Worm (Caenorhabditis elegans) whole organism, L4 larva: ENCODE measurements around the gene T24E12.3.

Experiments used
- D1046.2 ChIP-seq: fragments of 200-800 bp; sonication (Bioruptor generic); IDR thresholded peaks from 2 replicates; pipeline ENCODE4 v1.3.6; 2022; ENCODE audit warnings: missing genetic modification characterization, missing compliant biosample characterization
- ZK546.5 ChIP-seq, 2 experiments: sonication (generic microtip); optimal IDR thresholded peaks; 2 replicates each; lab custom pipeline; 2017; ENCODE audit warnings: missing biosample characterization in 2 of 2, missing genetic modification characterization in 2 of 2
- aha-1 ChIP-seq: fragments of 150-350 bp; peaks from one replicate; lab custom pipeline; 2014; ENCODE audit warnings: missing biosample characterization, missing genetic modification characterization
- aly-2 ChIP-seq: sonication (generic microtip); optimal IDR thresholded peaks from 2 replicates; lab custom pipeline; 2018; ENCODE audit warnings: missing biosample characterization, missing genetic modification characterization
- ceh-32 ChIP-seq: sonication (generic microtip); optimal IDR thresholded peaks from 2 replicates; lab custom pipeline; 2016; ENCODE audit warnings: mild to moderate bottlenecking, missing genetic modification characterization, missing compliant biosample characterization; ENCODE audit not compliant: poor library complexity
- daf-12 ChIP-seq: fragments of 150-350 bp; optimal IDR thresholded peaks from 2 replicates; lab custom pipeline; 2014; ENCODE audit warnings: missing biosample characterization, missing genetic modification reagents, missing genetic modification characterization
- daf-16 ChIP-seq, 3 experiments: sonication (generic microtip); optimal IDR thresholded peaks; 2 replicates each; lab custom pipeline; 2016 to 2017; ENCODE audit warnings: missing genetic modification characterization in 3 of 3, missing genetic modification reagents in 3 of 3, mild to moderate bottlenecking in 2 of 3, missing compliant biosample characterization in 2 of 3, missing biosample characterization in 1 of 3, moderate library complexity in 1 of 3
- dmd-6 ChIP-seq: fragments of 200-800 bp; sonication (Bioruptor generic); IDR thresholded peaks from 2 replicates; pipeline ENCODE4 v1.3.6; 2022; ENCODE audit warnings: missing genetic modification reagents, missing genetic modification characterization, missing compliant biosample characterization
- dve-1 ChIP-seq: sonication (generic microtip); optimal IDR thresholded peaks from 2 replicates; lab custom pipeline; 2017; ENCODE audit warnings: antibody characterized with exemption, mild to moderate bottlenecking, missing genetic modification characterization, missing compliant biosample characterization; ENCODE audit not compliant: insufficient read depth
- egl-43 ChIP-seq: fragments of 200-800 bp; sonication (Bioruptor generic); IDR thresholded peaks from 2 replicates; pipeline ENCODE4 v1.3.6; 2022; ENCODE audit warnings: missing genetic modification reagents, missing genetic modification characterization, missing compliant biosample characterization
- fos-1 ChIP-seq: fragments of 150-350 bp; optimal IDR thresholded peaks from 2 replicates; lab custom pipeline; 2014; ENCODE audit warnings: missing biosample characterization, missing genetic modification characterization
- gei-8 ChIP-seq: fragments of 200-800 bp; sonication (Bioruptor generic); optimal IDR thresholded peaks from 2 replicates; lab custom pipeline; 2018; ENCODE audit warnings: mild to moderate bottlenecking, missing genetic modification characterization, missing compliant biosample characterization
- hlh-11 ChIP-seq: fragments of 200-800 bp; sonication (Bioruptor generic); optimal IDR thresholded peaks from 2 replicates; lab custom pipeline; 2018; ENCODE audit warnings: mild to moderate bottlenecking, missing genetic modification characterization, missing compliant biosample characterization
- hlh-30 ChIP-seq: sonication (generic microtip); optimal IDR thresholded peaks from 2 replicates; lab custom pipeline; 2017; ENCODE audit warnings: antibody characterized with exemption, mild to moderate bottlenecking, missing genetic modification characterization, missing compliant biosample characterization; ENCODE audit not compliant: insufficient read depth
- hmg-1.1 ChIP-seq: fragments of 200-800 bp; sonication (Bioruptor generic); IDR thresholded peaks from 2 replicates; pipeline ENCODE4 v1.3.6; 2022; ENCODE audit warnings: missing genetic modification reagents, missing genetic modification characterization, missing compliant biosample characterization
- lim-7 ChIP-seq: fragments of 200-800 bp; sonication (Bioruptor generic); IDR thresholded peaks from 2 replicates; pipeline ENCODE4 v1.3.6; 2022; ENCODE audit warnings: missing genetic modification characterization, missing compliant biosample characterization
- lin-1 ChIP-seq: fragments of 200-800 bp; sonication (Bioruptor generic); IDR thresholded peaks from 2 replicates; pipeline ENCODE4 v1.3.6; 2022; ENCODE audit warnings: missing genetic modification reagents, missing genetic modification characterization, missing compliant biosample characterization
- lin-13 ChIP-seq: fragments of 150-350 bp; optimal IDR thresholded peaks from 2 replicates; lab custom pipeline; 2014; ENCODE audit warnings: missing biosample characterization, missing genetic modification reagents, missing genetic modification characterization
- lin-38 ChIP-seq: fragments of 200-800 bp; sonication (Bioruptor generic); IDR thresholded peaks from 2 replicates; pipeline ENCODE4 v1.3.6; 2022; ENCODE audit warnings: missing genetic modification reagents, missing genetic modification characterization, missing compliant biosample characterization
- lsy-2 ChIP-seq, 2 experiments: fragments of 150-350 bp in 1 of 2; sonication (generic microtip) in 1 of 2; optimal IDR thresholded peaks; 2 replicates each; lab custom pipeline; 2014 to 2017; ENCODE audit warnings: missing biosample characterization in 2 of 2, missing genetic modification characterization in 2 of 2
- mdl-1 ChIP-seq, 2 experiments: fragments of 150-350 bp in 1 of 2; sonication (generic microtip) in 1 of 2; optimal IDR thresholded peaks; 2 replicates each; lab custom pipeline; 2014 to 2017; ENCODE audit warnings: missing biosample characterization in 2 of 2, missing genetic modification characterization in 2 of 2
- mes-2 ChIP-seq: sonication (generic microtip); optimal IDR thresholded peaks from 2 replicates; lab custom pipeline; 2016; ENCODE audit warnings: missing genotype, mild to moderate bottlenecking, missing genetic modification characterization, missing compliant biosample characterization; ENCODE audit not compliant: poor library complexity, severe bottlenecking
- mxl-3 ChIP-seq: fragments of 200-800 bp; sonication (Bioruptor generic); optimal IDR thresholded peaks from 2 replicates; lab custom pipeline; 2018; ENCODE audit warnings: mild to moderate bottlenecking, missing genetic modification characterization, missing compliant biosample characterization
- nhr-237 ChIP-seq: sonication (generic microtip); optimal IDR thresholded peaks from 2 replicates; lab custom pipeline; 2017; ENCODE audit warnings: missing biosample characterization, missing genetic modification characterization
- nhr-28 ChIP-seq: fragments of 150-350 bp; optimal IDR thresholded peaks from 2 replicates; lab custom pipeline; 2014; ENCODE audit warnings: missing biosample characterization, missing genetic modification characterization
- nhr-6 ChIP-seq: fragments of 150-350 bp; optimal IDR thresholded peaks from 2 replicates; lab custom pipeline; 2014; ENCODE audit warnings: missing biosample characterization, missing genetic modification characterization
- nhr-77 ChIP-seq: fragments of 150-350 bp; optimal IDR thresholded peaks from 2 replicates; lab custom pipeline; 2014; ENCODE audit warnings: missing biosample characterization, missing genetic modification characterization
- php-3 ChIP-seq: fragments of 200-800 bp; sonication (Bioruptor generic); IDR thresholded peaks from 2 replicates; pipeline ENCODE4 v1.3.6; 2022; ENCODE audit warnings: missing genetic modification reagents, missing genetic modification characterization, missing compliant biosample characterization
- pqm-1 ChIP-seq: sonication (generic microtip); optimal IDR thresholded peaks from 2 replicates; lab custom pipeline; 2017; ENCODE audit warnings: missing biosample characterization, missing genetic modification characterization
- set-16 ChIP-seq: fragments of 200-800 bp; sonication (Bioruptor generic); IDR thresholded peaks from 2 replicates; pipeline ENCODE4 v1.3.6; 2022; ENCODE audit warnings: missing genetic modification reagents, missing genetic modification characterization, missing compliant biosample characterization
- skn-1 ChIP-seq: fragments of 150-350 bp; optimal IDR thresholded peaks from 2 replicates; lab custom pipeline; 2014; ENCODE audit warnings: missing biosample characterization, missing genetic modification characterization
- unc-39 ChIP-seq: sonication (generic microtip); optimal IDR thresholded peaks from 2 replicates; lab custom pipeline; 2017; ENCODE audit warnings: missing biosample characterization, missing genetic modification characterization
- unc-62 ChIP-seq, 3 experiments: fragments of 150-350 bp in 1 of 3; sonication (generic microtip); optimal IDR thresholded peaks in 2 of 3; peaks in 1 of 3; 1 replicate in 1 of 3; 2 replicates in 2 of 3; lab custom pipeline; 2014 to 2017; ENCODE audit warnings: missing biosample characterization in 3 of 3, missing genetic modification characterization in 3 of 3, missing genetic modification reagents in 3 of 3, missing genotype in 1 of 3

Gene T24E12.3

ce11 chrII:3810550-3810949 lies 34.7 kb downstream of the T24E12.3 start (continued):
- TF ChIP-seq pqm-1 (peak; percentile 35), ZK546.5 (tag; optimal IDR thresholded peaks at IDR 0.05; lab: Kevin White, UChicago) (no peak), D1046.2 (GFP tag; lab: Robert Waterston, UW) (no peak), gei-8 (GFP tag; lab: Kevin White, UChicago) (no peak), unc-39 (tag; lab: Kevin White, UChicago) (no peak), nhr-77 (tag; lab: Kevin White, UChicago) (no peak), daf-12 (tag; lab: Kevin White, UChicago) (no peak), skn-1 (tag; lab: Kevin White, UChicago) (no peak), set-16 (GFP tag; lab: Robert Waterston, UW) (no peak)
- TF ChIP-seq, all 104 proteins: peak for 22

DNA sequence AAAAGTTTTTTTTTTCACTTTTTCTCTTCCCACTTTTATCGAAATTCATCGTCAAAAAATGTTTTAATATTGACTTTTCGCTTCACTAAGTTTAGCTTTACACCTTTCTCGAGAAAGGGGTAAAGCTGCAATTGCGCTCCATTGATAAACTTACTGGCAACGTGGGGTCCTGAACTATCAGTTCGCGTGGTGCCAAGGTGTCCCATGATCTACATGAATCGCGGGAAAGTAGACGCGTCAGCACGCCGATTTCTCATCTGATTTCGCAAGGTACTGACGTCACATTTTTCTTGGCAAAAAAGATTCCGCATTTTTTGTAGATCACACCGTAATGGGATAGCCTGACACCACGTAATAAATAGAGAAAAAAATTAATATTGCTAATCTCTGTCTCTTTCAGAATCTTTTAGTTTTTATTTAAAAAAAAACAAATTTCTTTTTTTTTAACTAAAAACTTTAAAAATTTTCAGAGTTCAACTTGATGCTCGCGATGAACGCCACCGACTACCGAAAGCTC lies 36.1 kb downstream of the T24E12.3 start, which contains the start of gene lido-15:
TSS of gene lido-15 (plus strand) at position 467 of the 517 bp plus-strand sequence.
- no peak for TF ChIP-seq nhr-237 (tag; lab: Kevin White, UChicago)
- no peak for TF ChIP-seq lim-7 (GFP tag; lab: Robert Waterston, UW)
- TF ChIP-seq lin-38, result peak; percentile 42
- TF ChIP-seq pqm-1, result no peak
- no peak for TF ChIP-seq aly-2
- TF ChIP-seq unc-62 (GFP tag; optimal IDR thresholded peaks at IDR 0.05 in 1 of 2; lab: Kevin White, UChicago), result peak in 1 of 2 experiments; percentile 64
- no peak for TF ChIP-seq unc-62 (tag; optimal IDR thresholded peaks at IDR 0.05; lab: Kevin White, UChicago)
- TF ChIP-seq lin-13 (GFP tag; lab: Kevin White, UChicago), result no peak
- TF ChIP-seq hlh-30 (tag; lab: Kevin White, UChicago), result peak; percentile 51

DNA sequence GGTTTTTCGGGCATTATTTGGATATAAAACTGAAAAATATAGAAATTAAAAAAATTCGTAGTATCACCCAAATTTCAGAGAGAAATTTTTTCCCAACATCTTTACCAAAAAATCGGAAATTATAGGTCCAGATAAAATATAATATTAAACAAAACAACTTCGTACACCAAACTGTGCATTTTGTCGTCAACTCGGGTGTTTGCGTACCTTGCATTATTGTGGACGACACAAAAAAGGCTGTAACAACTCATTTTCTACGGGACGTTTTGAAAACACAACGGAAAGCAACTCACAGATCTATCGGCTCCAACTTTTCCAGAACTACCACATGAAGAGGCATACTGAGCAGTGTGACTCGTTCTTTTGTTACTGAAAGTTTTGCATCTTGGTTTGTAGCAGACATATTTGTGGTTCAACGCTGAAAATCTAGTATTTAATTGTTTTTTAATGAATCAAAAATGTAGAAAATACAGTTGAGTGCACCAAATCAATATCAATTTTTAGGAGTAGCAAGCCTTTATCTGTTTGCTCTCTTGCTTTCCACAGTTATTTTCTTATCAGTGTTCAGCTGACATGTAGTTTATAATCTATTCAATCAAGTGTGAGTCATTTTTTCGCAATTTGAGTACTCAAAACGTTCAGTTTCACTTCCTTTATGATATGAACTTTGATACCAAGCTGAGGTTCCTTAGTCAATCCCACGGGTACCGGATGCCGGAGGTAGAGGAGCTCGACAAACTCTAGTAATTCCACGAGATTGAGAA lies 39.8 kb downstream of the T24E12.3 start:
- TF ChIP-seq fos-1 (tag; lab: Kevin White, UChicago) (no peak), dmd-6 (GFP tag; lab: Robert Waterston, UW) (peak; percentile 57), lsy-2 (tag; optimal IDR thresholded peaks at IDR 0.05; lab: Kevin White, UChicago) (peak in 1 of 2 experiments; percentile 23), mes-2 (tag; lab: Kevin White, UChicago) (peak; percentile 38), lin-1 (GFP tag; lab: Robert Waterston, UW) (0 out of 2 replicates have a peak, but pooled peaks have one; percentile 23), dve-1 (tag; lab: Kevin White, UChicago) (peak; percentile 49), hlh-11 (peak; percentile 45), lim-7 (GFP tag; lab: Robert Waterston, UW) (no peak), php-3 (0 out of 2 replicates have a peak, but pooled peaks have one; percentile 32), nhr-6 (tag; lab: Kevin White, UChicago) (peak; percentile 40), unc-62 (GFP tag; optimal IDR thresholded peaks at IDR 0.05 in 1 of 2; lab: Kevin White, UChicago) (peak in 1 of 2 experiments; percentile 95), unc-62 (tag; optimal IDR thresholded peaks at IDR 0.05; lab: Kevin White, UChicago) (no peak), daf-16 (GFP tag; optimal IDR thresholded peaks at IDR 0.05; lab: Kevin White, UChicago) (no peak), daf-16 (tag; optimal IDR thresholded peaks at IDR 0.05; lab: Kevin White, UChicago) (peak; percentile 52), ceh-32 (tag; lab: Kevin White, UChicago) (no peak), pqm-1 (peak; percentile 85), mdl-1 (tag; optimal IDR thresholded peaks at IDR 0.05; lab: Kevin White, UChicago) (no peak), nhr-28 (tag; lab: Kevin White, UChicago) (peak; percentile 74)

DNA sequence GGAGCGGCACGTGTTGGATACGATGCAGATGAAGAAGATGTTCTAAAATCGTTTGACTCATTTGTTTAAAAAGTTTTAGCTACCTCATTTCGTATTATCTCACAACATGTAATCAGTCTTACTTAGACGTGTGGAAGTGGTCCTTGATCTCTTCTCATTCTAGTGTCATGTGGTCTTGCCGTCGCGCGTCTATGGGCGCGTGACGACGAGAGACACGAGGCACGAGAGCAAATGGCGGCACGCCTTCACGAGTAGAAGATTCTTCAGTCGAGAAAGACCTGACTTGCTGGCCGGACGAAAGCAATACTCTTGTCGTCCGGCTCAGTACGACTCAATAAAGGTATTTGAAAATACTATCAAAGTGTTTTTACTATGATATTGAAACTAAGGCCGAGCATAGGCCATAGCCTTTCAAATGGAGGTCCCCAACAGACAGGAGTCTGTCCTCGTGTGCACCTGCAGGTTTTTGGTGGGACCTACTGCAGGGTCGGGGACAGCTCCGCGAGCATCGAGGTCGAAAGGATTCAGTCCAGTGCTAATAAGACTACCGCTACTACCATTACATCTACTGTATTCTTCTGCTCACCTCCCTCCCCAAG lies 40.5 kb downstream of the T24E12.3 start, which contains the start of gene fbxa-24:
TSS of gene fbxa-24 (plus strand) at position 276 of the 599 bp plus-strand sequence.
- TF ChIP-seq hmg-1.1 (GFP tag; lab: Robert Waterston, UW) (0 out of 2 replicates have a peak, but pooled peaks have one; percentile 17), mxl-3 (peak; percentile 7), set-16 (GFP tag; lab: Robert Waterston, UW) (peak; percentile 32; the same call in 1 of the 2 replicates), aha-1 (peak; percentile 98), egl-43 (GFP tag; lab: Robert Waterston, UW) (0 out of 2 replicates have a peak, but pooled peaks have one; percentile 26)
